Worm (Caenorhabditis elegans) whole organism, L4/young adult: ENCODE measurements around the gene cls-3.

Source experiments
- dao-5 ChIP-seq: sonication (generic microtip); optimal IDR thresholded peaks from 2 replicates; lab custom pipeline; 2016; ENCODE audit warnings: missing genotype, missing genetic modification characterization, moderate library complexity, missing compliant biosample characterization
- him-1 ChIP-seq: sonication (generic microtip); optimal IDR thresholded peaks from 2 replicates; lab custom pipeline; 2016; ENCODE audit warnings: missing genotype, missing genetic modification reagents, missing genetic modification characterization, missing compliant biosample characterization

ce11 chrIII:9237626-9238025, 46.7 kb upstream of the cls-3 start:
- TF ChIP-seq dao-5 (no peak), him-1 (tag; lab: Kevin White, UChicago) (no peak)
